Fruit fly (Drosophila melanogaster) whole organism, embryonic: ENCODE measurements around the gene Xe7.

Experiments
- CG10209 ChIP-seq: fragments of 200-800 bp; sonication (Bioruptor generic); optimal IDR thresholded peaks from 3 replicates; lab custom pipeline; 2017; ENCODE audit warnings: missing biosample characterization, mild to moderate bottlenecking, missing genetic modification characterization, missing genetic modification reagents
- CG10321 ChIP-seq: fragments of 200-800 bp; sonication (Bioruptor generic); IDR thresholded peaks from 2 replicates; pipeline ENCODE4 v1.3.6; 2022; ENCODE audit warnings: missing biosample characterization, missing genetic modification characterization
- CG11247 ChIP-seq: fragments of 200-800 bp; sonication (Bioruptor generic); IDR thresholded peaks from 2 replicates; pipeline ENCODE4 v1.3.6; 2022; ENCODE audit warnings: missing biosample characterization, missing genetic modification characterization
- CG12219 ChIP-seq: fragments of 200-800 bp; sonication (Bioruptor generic); optimal IDR thresholded peaks from 3 replicates; lab custom pipeline; 2018; ENCODE audit warnings: missing biosample characterization, mild to moderate bottlenecking, missing genetic modification characterization
- CG12659 ChIP-seq: fragments of 200-800 bp; sonication (Bioruptor generic); optimal IDR thresholded peaks from 3 replicates; lab custom pipeline; 2017; ENCODE audit warnings: mild to moderate bottlenecking, missing biosample characterization, missing genetic modification reagents, missing genetic modification characterization
- CG14710 ChIP-seq: fragments of 200-800 bp; sonication (Bioruptor generic); optimal IDR thresholded peaks from 3 replicates; lab custom pipeline; 2019; ENCODE audit warnings: missing biosample characterization, mild to moderate bottlenecking, missing genetic modification characterization, moderate library complexity
- CG14860 ChIP-seq: fragments of 200-800 bp; sonication (Bioruptor generic); IDR thresholded peaks from 3 replicates; pipeline ENCODE4 v1.3.6; 2022; ENCODE audit warnings: missing biosample characterization, missing genetic modification characterization; ENCODE audit not compliant: partially characterized antibody
- CG1529 ChIP-seq: fragments of 200-800 bp; sonication (Bioruptor generic); optimal IDR thresholded peaks from 3 replicates; lab custom pipeline; 2018; ENCODE audit warnings: missing biosample characterization, missing genetic modification characterization
- CG17328 ChIP-seq: fragments of 200-800 bp; sonication (Bioruptor generic); IDR thresholded peaks from 2 replicates; pipeline ENCODE4 v1.3.6; 2022; ENCODE audit warnings: missing biosample characterization, missing genetic modification characterization
- CG18011 ChIP-seq: fragments of 200-800 bp; sonication (Bioruptor generic); optimal IDR thresholded peaks from 2 replicates; lab custom pipeline; 2017; ENCODE audit warnings: missing biosample characterization, missing genetic modification characterization, mild to moderate bottlenecking, moderate library complexity, missing genotype
- CG2199 ChIP-seq: fragments of 200-800 bp; sonication (Bioruptor generic); IDR thresholded peaks from 3 replicates; pipeline ENCODE4 v1.3.6; 2022; ENCODE audit warnings: missing biosample characterization, missing genetic modification characterization
- CG3163 ChIP-seq: fragments of 200-800 bp; sonication (Bioruptor generic); optimal IDR thresholded peaks from 3 replicates; lab custom pipeline; 2016; ENCODE audit warnings: missing biosample characterization, missing genetic modification characterization
- CG33557 ChIP-seq: fragments of 200-800 bp; sonication (Bioruptor generic); optimal IDR thresholded peaks from 2 replicates; lab custom pipeline; 2019; ENCODE audit warnings: missing biosample characterization, mild to moderate bottlenecking, missing genetic modification characterization, moderate library complexity
- CG42726 ChIP-seq: fragments of 200-800 bp; sonication (Bioruptor generic); IDR thresholded peaks from 2 replicates; pipeline ENCODE4 v1.3.6; 2022; ENCODE audit warnings: missing biosample characterization, missing genetic modification characterization; ENCODE audit not compliant: partially characterized antibody
- CG4404 ChIP-seq: fragments of 200-800 bp; sonication (Bioruptor generic); IDR thresholded peaks from 2 replicates; pipeline ENCODE4 v1.3.6; 2022; ENCODE audit warnings: missing biosample characterization, missing genetic modification characterization
- CHES-1-like ChIP-seq: fragments of 200-800 bp; sonication (Bioruptor generic); optimal IDR thresholded peaks from 2 replicates; lab custom pipeline; 2016; ENCODE audit warnings: missing biosample characterization, missing genetic modification characterization
- Doc2 ChIP-seq: fragments of 200-800 bp; sonication (Bioruptor generic); IDR thresholded peaks from 2 replicates; pipeline ENCODE4 v1.3.6; 2022; ENCODE audit warnings: missing biosample characterization, missing genetic modification characterization
- Hey ChIP-seq: fragments of 200-800 bp; sonication (Bioruptor generic); optimal IDR thresholded peaks from 3 replicates; lab custom pipeline; 2018; ENCODE audit warnings: missing biosample characterization, mild to moderate bottlenecking, missing genetic modification characterization
- Nf-YC ChIP-seq: fragments of 200-800 bp; optimal IDR thresholded peaks from 3 replicates; lab custom pipeline; 2019; ENCODE audit warnings: missing biosample characterization, mild to moderate bottlenecking, missing genetic modification characterization, moderate library complexity
- Rx ChIP-seq: fragments of 200-800 bp; sonication (Bioruptor generic); IDR thresholded peaks from 2 replicates; pipeline ENCODE4 v1.3.6; 2022; ENCODE audit warnings: missing biosample characterization, missing genetic modification characterization
- Xbp1 ChIP-seq: fragments of 200-800 bp; sonication (Bioruptor generic); optimal IDR thresholded peaks from 3 replicates; lab custom pipeline; 2016; ENCODE audit warnings: missing biosample characterization, mild to moderate bottlenecking, missing genetic modification characterization
- abd-A ChIP-seq: fragments of 200-800 bp; sonication (Bioruptor generic); optimal IDR thresholded peaks from 3 replicates; lab custom pipeline; 2019; ENCODE audit warnings: missing biosample characterization, mild to moderate bottlenecking, missing genetic modification characterization, moderate library complexity
- al ChIP-seq: fragments of 200-800 bp; sonication (Bioruptor generic); IDR thresholded peaks from 2 replicates; pipeline ENCODE4 v1.3.6; 2022; ENCODE audit warnings: missing biosample characterization, missing genetic modification characterization
- br ChIP-seq: fragments of >200 bp; optimal IDR thresholded peaks from 2 replicates; lab custom pipeline; 2017
- corto ChIP-seq: fragments of 200-800 bp; sonication (Bioruptor generic); optimal IDR thresholded peaks from 2 replicates; lab custom pipeline; 2016; ENCODE audit warnings: missing biosample characterization, mild to moderate bottlenecking, missing genetic modification characterization, moderate library complexity
- ems ChIP-seq: fragments of 200-800 bp; sonication (Bioruptor generic); optimal IDR thresholded peaks from 3 replicates; lab custom pipeline; 2016; ENCODE audit warnings: missing biosample characterization, missing genetic modification characterization
- ftz-f1 ChIP-seq: fragments of 200-800 bp; sonication (Bioruptor generic); optimal IDR thresholded peaks from 2 replicates; lab custom pipeline; 2016; ENCODE audit warnings: missing biosample characterization, missing genetic modification characterization
- gcm ChIP-seq: fragments of 200-800 bp; sonication (Bioruptor generic); optimal IDR thresholded peaks from 2 replicates; lab custom pipeline; 2019; ENCODE audit warnings: missing biosample characterization, mild to moderate bottlenecking, missing genetic modification characterization, moderate library complexity
- kah ChIP-seq: fragments of 200-800 bp; sonication (Bioruptor generic); optimal IDR thresholded peaks from 2 replicates; lab custom pipeline; 2018; ENCODE audit warnings: missing biosample characterization, mild to moderate bottlenecking, missing genetic modification characterization
- kay ChIP-seq: fragments of 200-800 bp; sonication (Bioruptor generic); optimal IDR thresholded peaks from 2 replicates; lab custom pipeline; 2016; ENCODE audit warnings: missing biosample characterization, missing genetic modification characterization
- luna ChIP-seq: fragments of 200-800 bp; sonication (Bioruptor generic); optimal IDR thresholded peaks from 2 replicates; lab custom pipeline; 2016; ENCODE audit warnings: missing biosample characterization, missing genetic modification characterization
- org-1 ChIP-seq: fragments of 200-800 bp; sonication (Bioruptor generic); optimal IDR thresholded peaks from 2 replicates; lab custom pipeline; 2017; ENCODE audit warnings: missing biosample characterization, missing genetic modification characterization
- pan ChIP-seq, 4 experiments: fragments of >200 bp in 3 of 4; fragments of 200-800 bp in 1 of 4; sonication (Bioruptor generic) in 1 of 4; optimal IDR thresholded peaks in 3 of 4; IDR thresholded peaks in 1 of 4; 2 replicates each; pipeline versions ENCODE4 v1.3.6 to Lab custom; 2017 to 2022; ENCODE audit warnings: missing biosample characterization in 2 of 4, missing genetic modification characterization in 2 of 4, mixed read lengths in 1 of 4
- pzg ChIP-seq: fragments of 200-800 bp; sonication (Bioruptor generic); optimal IDR thresholded peaks from 3 replicates; lab custom pipeline; 2018; ENCODE audit warnings: missing biosample characterization, mild to moderate bottlenecking, missing genetic modification characterization, moderate library complexity
- rib ChIP-seq: fragments of 200-800 bp; sonication (Bioruptor generic); IDR thresholded peaks from 2 replicates; pipeline ENCODE4 v1.3.6; 2022; ENCODE audit warnings: missing biosample characterization, missing genetic modification characterization
- run ChIP-seq: fragments of 200-800 bp; sonication (Bioruptor generic); optimal IDR thresholded peaks from 3 replicates; lab custom pipeline; 2018; ENCODE audit warnings: missing biosample characterization, mild to moderate bottlenecking, missing genetic modification characterization
- sens ChIP-seq: fragments of 200-800 bp; sonication (Bioruptor generic); peaks from one replicate; lab custom pipeline; 2016; ENCODE audit warnings: missing biosample characterization, missing genetic modification characterization
- sim ChIP-seq: fragments of 200-800 bp; sonication (Bioruptor generic); IDR thresholded peaks from 2 replicates; pipeline ENCODE4 v1.3.6; 2022; ENCODE audit warnings: missing biosample characterization, missing genetic modification characterization
- zfh1 ChIP-seq: fragments of 200-800 bp; sonication (Bioruptor generic); IDR thresholded peaks from 3 replicates; pipeline ENCODE4 v1.3.6; 2022; ENCODE audit warnings: missing biosample characterization, missing genetic modification characterization

The Xe7 gene

dm6 chr3R:5622985-5623630 is 46.0 kb downstream of the Xe7 start (continued):
- TF ChIP-seq CG1529 (GFP tag; lab: Kevin White, UChicago) = peak; percentile 79
- TF ChIP-seq CG10321 (GFP tag; lab: Robert Waterston, UW) = no peak
- TF ChIP-seq zfh1 (GFP tag; lab: Robert Waterston, UW) = no peak
- peak; percentile 25 for TF ChIP-seq Xbp1 (GFP tag; lab: Kevin White, UChicago)
- no peak for TF ChIP-seq CG17328
- peak; percentile 32 for TF ChIP-seq CG18011 (GFP tag; lab: Kevin White, UChicago)
- peak; percentile 79 for TF ChIP-seq gcm (GFP tag; lab: Kevin White, UChicago)
- TF ChIP-seq abd-A (tag; lab: Kevin White, UChicago) = peak; percentile 95
- TF ChIP-seq corto (GFP tag; lab: Kevin White, UChicago) = no peak
- no peak for TF ChIP-seq CG14860 (GFP tag; lab: Robert Waterston, UW)
- no peak for TF ChIP-seq al
- no peak for TF ChIP-seq Doc2 (GFP tag; lab: Robert Waterston, UW)
- TF ChIP-seq sim (GFP tag; lab: Robert Waterston, UW) = no peak
- TF ChIP-seq ftz-f1 (GFP tag; lab: Kevin White, UChicago) = no peak
- TF ChIP-seq CG12659 (GFP tag; lab: Kevin White, UChicago) = peak; percentile 70
- TF ChIP-seq Rx (GFP tag; lab: Robert Waterston, UW) = no peak
- peak; percentile 81 for TF ChIP-seq Hey (tag; lab: Kevin White, UChicago)
- TF ChIP-seq run (tag; lab: Kevin White, UChicago) = peak; percentile 50
- peak; percentile 97 for TF ChIP-seq sens (GFP tag; lab: Kevin White, UChicago)
- TF ChIP-seq luna (GFP tag; lab: Kevin White, UChicago) = no peak
- peak; percentile 74 for TF ChIP-seq CHES-1-like (GFP tag; lab: Kevin White, UChicago)
- TF ChIP-seq pan (optimal IDR thresholded peaks at IDR 0.05; lab: Kevin White, UChicago) = no peak
- TF ChIP-seq pan (GFP tag; optimal IDR thresholded peaks at IDR 0.05 in 1 of 2, IDR thresholded peaks at IDR 0.05 in 1 of 2) = no peak
- TF ChIP-seq CG3163 (GFP tag; lab: Kevin White, UChicago) = peak; percentile 64
- peak; percentile 33 for TF ChIP-seq ems
- peak; percentile 90 for TF ChIP-seq CG33557 (GFP tag; lab: Kevin White, UChicago)
- TF ChIP-seq kah (GFP tag; lab: Kevin White, UChicago) = peak; percentile 63
- TF ChIP-seq org-1 = peak; percentile 69
- no peak for TF ChIP-seq br (lab: Kevin White, UChicago)
- TF ChIP-seq CG4404 (GFP tag; lab: Robert Waterston, UW) = no peak
- TF ChIP-seq CG12219 (GFP tag; lab: Kevin White, UChicago) = peak; percentile 75
- TF ChIP-seq CG10209 = peak; percentile 86
- no peak for TF ChIP-seq CG11247 (GFP tag; lab: Robert Waterston, UW)
- peak; percentile 79 for TF ChIP-seq CG14710
- TF ChIP-seq Nf-YC = peak; percentile 43
- TF ChIP-seq, all 482 proteins: peak for 277

dm6 chr3R:5622406-5622752 is 46.8 kb downstream of the Xe7 start:
- no peak for TF ChIP-seq pzg (GFP tag; lab: Kevin White, UChicago)
- no peak for TF ChIP-seq kay
- 0 out of 2 replicates have a peak, but pooled peaks have one; percentile 0 for TF ChIP-seq CG42726 (GFP tag; lab: Robert Waterston, UW)
- 0 out of 3 replicates have a peak, but pooled peaks have one; percentile 32 for TF ChIP-seq CG2199
- TF ChIP-seq rib (GFP tag; lab: Robert Waterston, UW) = 0 out of 2 replicates have a peak, but pooled peaks have one; percentile 41
